Worm (Caenorhabditis elegans) whole organism, mixed stage, embryonic: Measurements from ENCODE around the gene str-247.

Experiments used
- cnd-1 ChIP-seq: fragments of 200-800 bp; sonication (Bioruptor generic); optimal IDR thresholded peaks from 2 replicates; lab custom pipeline; 2018; ENCODE audit warnings: mild to moderate bottlenecking, missing genetic modification characterization, missing compliant biosample characterization
- drap-1 ChIP-seq: fragments of 200-800 bp; sonication (Bioruptor generic); optimal IDR thresholded peaks from 3 replicates; lab custom pipeline; 2018; ENCODE audit warnings: mild to moderate bottlenecking, missing genetic modification characterization, missing compliant biosample characterization
- elt-1 ChIP-seq: sonication (generic microtip); optimal IDR thresholded peaks from 2 replicates; lab custom pipeline; 2017; ENCODE audit warnings: missing genetic modification characterization, mild to moderate bottlenecking, missing compliant biosample characterization, antibody characterized with exemption, moderate library complexity, borderline replicate concordance; ENCODE audit not compliant: insufficient read depth
- elt-3 ChIP-seq: fragments of 150-350 bp; optimal IDR thresholded peaks from 2 replicates; lab custom pipeline; 2014; ENCODE audit warnings: missing biosample characterization, missing genetic modification characterization
- lsy-2 ChIP-seq: fragments of 150-350 bp; optimal IDR thresholded peaks from 2 replicates; lab custom pipeline; 2014; ENCODE audit warnings: missing biosample characterization, missing genetic modification characterization
- nhr-12 ChIP-seq: fragments of 150-350 bp; optimal IDR thresholded peaks from 2 replicates; lab custom pipeline; 2014; ENCODE audit warnings: missing biosample characterization, missing genetic modification characterization
- nhr-237 ChIP-seq: fragments of 150-350 bp; optimal IDR thresholded peaks from 2 replicates; lab custom pipeline; 2014; ENCODE audit warnings: missing biosample characterization, missing genetic modification characterization
- nhr-76 ChIP-seq: sonication (generic microtip); optimal IDR thresholded peaks from 2 replicates; lab custom pipeline; 2017; ENCODE audit warnings: missing biosample characterization, missing genetic modification characterization
- snpc-4 ChIP-seq: fragments of 150-350 bp; optimal IDR thresholded peaks from 2 replicates; lab custom pipeline; 2014; ENCODE audit warnings: missing biosample characterization, missing genetic modification characterization
- unc-62 ChIP-seq: fragments of 150-350 bp; optimal IDR thresholded peaks from 2 replicates; lab custom pipeline; 2014; ENCODE audit warnings: missing biosample characterization, missing genetic modification reagents, missing genetic modification characterization
- zip-8 ChIP-seq: fragments of 150-350 bp; optimal IDR thresholded peaks from 2 replicates; lab custom pipeline; 2014; ENCODE audit warnings: missing biosample characterization, missing genetic modification characterization
- ztf-11 ChIP-seq: fragments of 150-350 bp; optimal IDR thresholded peaks from 2 replicates; lab custom pipeline; 2014; ENCODE audit warnings: missing biosample characterization, missing genetic modification characterization

- no peak for TF ChIP-seq unc-62 (GFP tag; lab: Kevin White, UChicago)
- TF ChIP-seq lsy-2 = no peak
- no peak for TF ChIP-seq elt-1
- TF ChIP-seq nhr-12 (tag; lab: Kevin White, UChicago) = no peak
- no peak for TF ChIP-seq zip-8 (tag; lab: Kevin White, UChicago)
- no peak for TF ChIP-seq cnd-1 (tag; lab: Kevin White, UChicago)
- TF ChIP-seq elt-3 (tag; lab: Kevin White, UChicago) = no peak
- TF ChIP-seq ztf-11 = no peak
- TF ChIP-seq snpc-4 (tag; lab: Kevin White, UChicago) = no peak
- no peak for TF ChIP-seq drap-1 (GFP tag; lab: Kevin White, UChicago)
- no peak for TF ChIP-seq nhr-237 (tag; lab: Kevin White, UChicago)
- TF ChIP-seq nhr-76 (tag; lab: Kevin White, UChicago) = no peak
These were observed 48.0 kb upstream of the str-247 start, which contains the start of gene nhr-156 for ce11 chrV:3905841-3906240.
